Worm (Caenorhabditis elegans) whole organism, L3 larva: ENCODE results near the gene psa-3.

Source experiments
- ZK546.5 ChIP-seq: sonication (generic microtip); optimal IDR thresholded peaks from 2 replicates; lab custom pipeline; 2017; ENCODE audit warnings: missing biosample characterization, missing genetic modification characterization
- aly-2 ChIP-seq: fragments of 150-350 bp; optimal IDR thresholded peaks from 2 replicates; lab custom pipeline; 2014; ENCODE audit warnings: missing biosample characterization, missing genetic modification characterization
- ama-1 ChIP-seq: fragments of 150-350 bp; optimal IDR thresholded peaks from 2 replicates; lab custom pipeline; 2018
- ceh-16 ChIP-seq: sonication (generic microtip); optimal IDR thresholded peaks from 2 replicates; lab custom pipeline; 2017; ENCODE audit warnings: missing biosample characterization, missing genetic modification characterization
- ceh-82 ChIP-seq: fragments of 150-350 bp; optimal IDR thresholded peaks from 2 replicates; lab custom pipeline; 2014; ENCODE audit warnings: missing biosample characterization, missing genetic modification characterization
- ceh-9 ChIP-seq: sonication (generic microtip); optimal IDR thresholded peaks from 2 replicates; lab custom pipeline; 2018; ENCODE audit warnings: missing biosample characterization, missing genetic modification characterization
- egl-27 ChIP-seq: sonication (generic microtip); optimal IDR thresholded peaks from 4 replicates; lab custom pipeline; 2017; ENCODE audit warnings: missing biosample characterization, missing genetic modification reagents, missing genetic modification characterization
- elt-1 ChIP-seq: fragments of 150-350 bp; optimal IDR thresholded peaks from 2 replicates; lab custom pipeline; 2014; ENCODE audit warnings: missing biosample characterization, missing genetic modification characterization
- elt-2 ChIP-seq: sonication (generic microtip); optimal IDR thresholded peaks from 2 replicates; lab custom pipeline; 2016; ENCODE audit warnings: missing genetic modification reagents, mild to moderate bottlenecking, missing genetic modification characterization, missing compliant biosample characterization
- elt-3 ChIP-seq, 3 experiments: fragments of 150-350 bp in 1 of 3; sonication (generic microtip) in 2 of 3; optimal IDR thresholded peaks; 2 replicates in 2 of 3; 4 replicates in 1 of 3; lab custom pipeline; 2014 to 2017; ENCODE audit warnings: missing biosample characterization in 3 of 3, missing genetic modification characterization in 3 of 3
- eor-1 ChIP-seq, 2 experiments: fragments of 150-350 bp; optimal IDR thresholded peaks; 2 replicates each; lab custom pipeline; 2014 to 2018; ENCODE audit warnings: missing biosample characterization in 2 of 2, missing genetic modification characterization in 2 of 2
- fkh-10 ChIP-seq: sonication (generic microtip); optimal IDR thresholded peaks from 2 replicates; lab custom pipeline; 2017; ENCODE audit warnings: missing biosample characterization, missing genetic modification reagents, missing genetic modification characterization
- fos-1 ChIP-seq: fragments of 150-350 bp; optimal IDR thresholded peaks from 2 replicates; lab custom pipeline; 2014; ENCODE audit warnings: missing biosample characterization, missing genetic modification characterization
- jun-1 ChIP-seq: fragments of 150-350 bp; optimal IDR thresholded peaks from 2 replicates; lab custom pipeline; 2014; ENCODE audit warnings: missing biosample characterization, missing genetic modification reagents, missing genetic modification characterization
- lin-15B ChIP-seq: fragments of 150-350 bp; optimal IDR thresholded peaks from 2 replicates; lab custom pipeline; 2014; ENCODE audit warnings: missing biosample characterization, missing genetic modification characterization
- lin-39 ChIP-seq: fragments of 150-350 bp; optimal IDR thresholded peaks from 2 replicates; lab custom pipeline; 2018; ENCODE audit warnings: missing biosample characterization, missing genetic modification reagents, missing genetic modification characterization
- lsy-12 ChIP-seq: sonication (generic microtip); optimal IDR thresholded peaks from 2 replicates; lab custom pipeline; 2016; ENCODE audit warnings: mild to moderate bottlenecking, missing genetic modification characterization, missing compliant biosample characterization
- mdl-1 ChIP-seq: fragments of 150-350 bp; optimal IDR thresholded peaks from 2 replicates; lab custom pipeline; 2014; ENCODE audit warnings: missing biosample characterization, missing genetic modification characterization
- nfya-1 ChIP-seq: sonication (generic microtip); optimal IDR thresholded peaks from 2 replicates; lab custom pipeline; 2017; ENCODE audit warnings: missing genetic modification characterization, mild to moderate bottlenecking, missing compliant biosample characterization, antibody characterized with exemption, moderate library complexity; ENCODE audit not compliant: insufficient read depth
- nhr-11 ChIP-seq: fragments of 150-350 bp; optimal IDR thresholded peaks from 2 replicates; lab custom pipeline; 2014; ENCODE audit warnings: missing biosample characterization, missing genetic modification characterization
- nhr-12 ChIP-seq: fragments of 150-350 bp; optimal IDR thresholded peaks from 2 replicates; lab custom pipeline; 2014; ENCODE audit warnings: missing biosample characterization, missing genetic modification characterization
- nhr-23 ChIP-seq: fragments of 150-350 bp; optimal IDR thresholded peaks from 2 replicates; lab custom pipeline; 2014; ENCODE audit warnings: missing biosample characterization, missing genetic modification reagents, missing genetic modification characterization
- nhr-237 ChIP-seq: fragments of 150-350 bp; optimal IDR thresholded peaks from 2 replicates; lab custom pipeline; 2014; ENCODE audit warnings: missing biosample characterization, missing genetic modification characterization
- nhr-25 ChIP-seq: sonication (generic microtip); optimal IDR thresholded peaks from 2 replicates; lab custom pipeline; 2017; ENCODE audit warnings: missing biosample characterization, missing genetic modification characterization
- nhr-28 ChIP-seq: fragments of 150-350 bp; optimal IDR thresholded peaks from 2 replicates; lab custom pipeline; 2014; ENCODE audit warnings: missing biosample characterization, missing genetic modification characterization
- nhr-43 ChIP-seq: sonication (generic microtip); optimal IDR thresholded peaks from 2 replicates; lab custom pipeline; 2016; ENCODE audit warnings: mild to moderate bottlenecking, missing genetic modification characterization, missing compliant biosample characterization; ENCODE audit not compliant: poor library complexity, severe bottlenecking
- nhr-67 ChIP-seq: fragments of 150-350 bp; optimal IDR thresholded peaks from 2 replicates; lab custom pipeline; 2014; ENCODE audit warnings: missing biosample characterization, missing genetic modification characterization
- nhr-76 ChIP-seq: fragments of 150-350 bp; sonication (generic microtip); optimal IDR thresholded peaks from 5 replicates; lab custom pipeline; 2014; ENCODE audit warnings: missing biosample characterization, missing genetic modification characterization
- nhr-77 ChIP-seq: fragments of 150-350 bp; optimal IDR thresholded peaks from 2 replicates; lab custom pipeline; 2014; ENCODE audit warnings: missing biosample characterization, missing genetic modification characterization
- pha-4 ChIP-seq: fragments of 150-350 bp; optimal IDR thresholded peaks from 2 replicates; lab custom pipeline; 2014; ENCODE audit warnings: missing biosample characterization, missing genetic modification reagents, missing genetic modification characterization
- pqm-1 ChIP-seq: fragments of 150-350 bp; optimal IDR thresholded peaks from 2 replicates; lab custom pipeline; 2017; ENCODE audit warnings: missing biosample characterization, missing genetic modification characterization, inconsistent platforms
- skn-1 ChIP-seq: fragments of 150-350 bp; optimal IDR thresholded peaks from 2 replicates; lab custom pipeline; 2014; ENCODE audit warnings: missing biosample characterization, missing genetic modification characterization
- snpc-4 ChIP-seq: fragments of 150-350 bp; optimal IDR thresholded peaks from 2 replicates; lab custom pipeline; 2014; ENCODE audit warnings: missing biosample characterization, missing genetic modification characterization
- tbx-2 ChIP-seq: sonication (generic microtip); optimal IDR thresholded peaks from 2 replicates; lab custom pipeline; 2016; ENCODE audit warnings: mild to moderate bottlenecking, missing genetic modification characterization, missing compliant biosample characterization
- unc-39 ChIP-seq: sonication (generic microtip); optimal IDR thresholded peaks from 4 replicates; lab custom pipeline; 2017; ENCODE audit warnings: missing biosample characterization, missing genetic modification characterization
- unc-62 ChIP-seq: fragments of 150-350 bp; sonication (generic microtip); optimal IDR thresholded peaks from 4 replicates; lab custom pipeline; 2014; ENCODE audit warnings: missing biosample characterization, missing genetic modification reagents, missing genetic modification characterization
- zag-1 ChIP-seq: fragments of 150-350 bp; optimal IDR thresholded peaks from 2 replicates; lab custom pipeline; 2014; ENCODE audit warnings: missing biosample characterization, missing genetic modification characterization
- ztf-11 ChIP-seq: fragments of 150-350 bp; optimal IDR thresholded peaks from 2 replicates; lab custom pipeline; 2014; ENCODE audit warnings: missing biosample characterization, missing genetic modification characterization
- ztf-4 ChIP-seq: fragments of 150-350 bp; optimal IDR thresholded peaks from 2 replicates; lab custom pipeline; 2014; ENCODE audit warnings: missing biosample characterization, missing genetic modification characterization

The psa-3 gene

DNA sequence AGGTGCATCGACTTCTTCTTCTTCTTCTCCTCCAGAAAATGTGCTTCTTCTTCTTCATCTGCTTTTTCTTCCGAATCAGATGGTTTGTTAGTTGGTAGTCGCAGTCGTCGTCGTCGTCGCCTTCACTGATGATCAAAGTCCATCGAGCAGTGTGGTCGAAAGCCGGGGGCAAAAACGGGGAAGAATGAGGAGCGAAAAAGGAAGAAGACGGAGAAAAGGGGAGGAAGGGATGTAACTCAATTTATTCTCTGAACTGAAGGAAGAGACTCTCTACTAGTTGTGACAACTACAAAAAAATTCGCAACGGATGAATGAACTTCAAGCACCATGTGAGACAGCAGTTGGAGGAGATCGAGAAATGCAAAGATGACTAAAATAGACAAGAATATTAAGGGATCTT is 12.0 kb upstream of the psa-3 start:
- TF ChIP-seq pqm-1, result no peak
- TF ChIP-seq fkh-10 (GFP tag; lab: Kevin White, UChicago), result peak; percentile 39
- TF ChIP-seq ztf-4, result no peak
- TF ChIP-seq nhr-67 (tag; lab: Kevin White, UChicago), result no peak
- TF ChIP-seq snpc-4 (tag; lab: Kevin White, UChicago), result no peak
- TF ChIP-seq nfya-1, result peak; percentile 26
- no peak for TF ChIP-seq lin-39
- TF ChIP-seq lsy-12 (tag; lab: Kevin White, UChicago), result no peak
- TF ChIP-seq lin-15B, result no peak
- no peak for TF ChIP-seq pha-4 (tag; lab: Kevin White, UChicago)
- no peak for TF ChIP-seq ZK546.5
- TF ChIP-seq nhr-23, result no peak
- TF ChIP-seq nhr-43 (tag; lab: Kevin White, UChicago), result no peak
- TF ChIP-seq ceh-9, result no peak
- TF ChIP-seq nhr-28, result no peak
- TF ChIP-seq fos-1 (tag; lab: Kevin White, UChicago), result no peak

- no peak for TF ChIP-seq ZK546.5
- TF ChIP-seq pha-4 (tag; lab: Kevin White, UChicago), result peak; percentile 46
- TF ChIP-seq elt-2 (tag; lab: Kevin White, UChicago), result peak; percentile 94
- TF ChIP-seq pqm-1, result peak; percentile 88
- TF ChIP-seq jun-1, result peak; percentile 57
- no peak for TF ChIP-seq elt-3 (tag; optimal IDR thresholded peaks at IDR 0.05; lab: Kevin White, UChicago)
- TF ChIP-seq, all 47 proteins: peak for 4
These were observed 846 bp downstream of the psa-3 start for ce11 chrX:15408577-15408976.

DNA sequence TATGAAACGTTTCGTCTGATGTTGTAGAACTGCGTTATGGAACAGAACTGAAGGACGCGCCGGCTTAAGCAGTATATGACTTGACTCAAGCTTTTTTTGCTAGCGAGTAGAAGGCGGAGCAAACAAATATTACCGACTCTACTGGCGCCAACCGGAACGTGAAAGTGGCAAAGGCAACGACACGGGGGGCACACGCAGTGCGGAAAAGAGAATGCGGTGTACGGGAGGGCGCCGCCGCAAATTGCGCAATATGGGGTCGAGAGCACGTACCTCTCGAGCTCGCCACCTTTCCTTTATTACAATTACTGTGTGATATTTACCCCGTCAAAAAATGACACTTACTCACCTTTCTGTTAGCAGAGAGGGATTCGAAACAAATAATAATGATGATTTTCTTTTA is 7.5 kb downstream of the psa-3 start, which contains the start of gene pqn-36:
Gene pqn-36, minus strand, starts transcription at position 268 of the 400 bp plus-strand sequence.
- TF ChIP-seq ama-1 (lab: Kevin White, UChicago) (no peak), unc-39 (tag; lab: Kevin White, UChicago) (no peak), elt-2 (tag; lab: Kevin White, UChicago) (no peak), ztf-11 (tag; lab: Kevin White, UChicago) (no peak), nhr-77 (no peak), snpc-4 (tag; lab: Kevin White, UChicago) (no peak), ZK546.5 (no peak), fkh-10 (GFP tag; lab: Kevin White, UChicago) (no peak), nhr-237 (no peak), lin-39 (no peak), tbx-2 (tag; lab: Kevin White, UChicago) (no peak), ceh-82 (tag; lab: Kevin White, UChicago) (no peak), nhr-67 (tag; lab: Kevin White, UChicago) (no peak), nhr-11 (tag; lab: Kevin White, UChicago) (no peak), ceh-9 (no peak), nhr-12 (no peak), aly-2 (tag; lab: Kevin White, UChicago) (no peak), nhr-76 (tag; lab: Kevin White, UChicago) (no peak), egl-27 (tag; lab: Kevin White, UChicago) (no peak), nhr-43 (tag; lab: Kevin White, UChicago) (no peak)

- TF ChIP-seq nhr-23 (no peak), zag-1 (tag; lab: Kevin White, UChicago) (no peak), ceh-16 (tag; lab: Kevin White, UChicago) (no peak), ztf-4 (no peak), nhr-25 (tag; lab: Kevin White, UChicago) (peak; percentile 51)
- TF ChIP-seq, all 47 proteins: peak for 1
These were observed 12.9 kb downstream of the psa-3 start, which contains the start of gene F39D8.3 for ce11 chrX:15420671-15421070. Gene F39D8.3 (plus strand): TSS chrX:15420971.

- no peak for TF ChIP-seq elt-1 (tag; lab: Kevin White, UChicago)
- no peak for TF ChIP-seq ceh-9
- no peak for TF ChIP-seq ama-1 (lab: Kevin White, UChicago)
- TF ChIP-seq lsy-12 (tag; lab: Kevin White, UChicago), result no peak
- no peak for TF ChIP-seq nhr-25 (tag; lab: Kevin White, UChicago)
- no peak for TF ChIP-seq nhr-23
- TF ChIP-seq mdl-1 (tag; lab: Kevin White, UChicago), result no peak
- no peak for TF ChIP-seq skn-1 (tag; lab: Kevin White, UChicago)
- no peak for TF ChIP-seq ztf-11 (tag; lab: Kevin White, UChicago)
- TF ChIP-seq pqm-1, result peak; percentile 77
- no peak for TF ChIP-seq nhr-12
- TF ChIP-seq unc-39 (tag; lab: Kevin White, UChicago), result no peak
- no peak for TF ChIP-seq fkh-10 (GFP tag; lab: Kevin White, UChicago)
- TF ChIP-seq ztf-4, result no peak
- no peak for TF ChIP-seq nhr-11 (tag; lab: Kevin White, UChicago)
- TF ChIP-seq eor-1 (tag; optimal IDR thresholded peaks at IDR 0.05; lab: Kevin White, UChicago), result no peak
- peak; percentile 12 for TF ChIP-seq snpc-4 (tag; lab: Kevin White, UChicago)
- TF ChIP-seq egl-27 (tag; lab: Kevin White, UChicago), result no peak
- peak; percentile 94 for TF ChIP-seq elt-2 (tag; lab: Kevin White, UChicago)
- TF ChIP-seq lin-15B, result no peak
- TF ChIP-seq elt-3 (tag; optimal IDR thresholded peaks at IDR 0.05; lab: Kevin White, UChicago), result peak in 2 of 3 experiments; percentile 5 to 75
- peak; percentile 55 for TF ChIP-seq jun-1
- TF ChIP-seq nhr-28, result no peak
- TF ChIP-seq unc-62 (GFP tag; lab: Kevin White, UChicago), result no peak
- no peak for TF ChIP-seq ZK546.5
These were observed 16.1 kb downstream of the psa-3 start for ce11 chrX:15423708-15424423.
